Worm (Caenorhabditis elegans): ENCODE measurements around the gene pcp-5.

Gene pcp-5

DNA sequence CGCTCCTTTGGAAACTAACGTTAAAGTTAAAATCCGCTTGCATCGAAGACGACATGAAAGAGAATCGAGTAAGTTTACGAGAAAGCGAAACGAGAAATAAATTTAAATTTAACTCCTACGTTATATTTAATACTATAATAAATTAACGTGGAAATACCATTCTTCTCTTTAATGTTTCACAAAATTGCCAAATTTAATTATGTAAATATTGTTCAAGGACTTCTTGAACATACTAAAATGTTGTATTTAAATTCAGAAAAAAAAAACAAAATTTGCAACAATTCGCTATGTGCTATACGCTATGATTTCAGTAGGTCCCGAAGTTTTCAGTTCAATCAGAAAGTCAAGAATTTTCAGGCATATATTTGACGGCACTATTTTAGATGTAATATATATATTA is 10.5 kb downstream of the pcp-5 start, which contains the start of gene ZK688.10:
Gene ZK688.10, minus strand, starts transcription at position 101 of the 400 bp plus-strand sequence.
- no peak for TF ChIP-seq ceh-16 (tag; optimal IDR thresholded peaks at IDR 0.05)
- no peak for TF ChIP-seq unc-55 (GFP tag; optimal IDR thresholded peaks at IDR 0.05)
- TF ChIP-seq nhr-11 (tag; optimal IDR thresholded peaks at IDR 0.05): no peak
- no peak for TF ChIP-seq lin-13 (GFP tag; optimal IDR thresholded peaks at IDR 0.05)
- no peak for TF ChIP-seq egl-27 (tag; optimal IDR thresholded peaks at IDR 0.05)
- no peak for TF ChIP-seq elt-3 (tag; optimal IDR thresholded peaks at IDR 0.05)
- no peak for TF ChIP-seq C34F6.9 (tag; optimal IDR thresholded peaks at IDR 0.05)
- TF ChIP-seq unc-39 (tag; optimal IDR thresholded peaks at IDR 0.05): no peak
- no peak for TF ChIP-seq nhr-21 (tag; optimal IDR thresholded peaks at IDR 0.05)
- TF ChIP-seq nhr-23 (tag; optimal IDR thresholded peaks at IDR 0.05): no peak
- TF ChIP-seq mab-5 (tag; optimal IDR thresholded peaks at IDR 0.05): no peak

DNA sequence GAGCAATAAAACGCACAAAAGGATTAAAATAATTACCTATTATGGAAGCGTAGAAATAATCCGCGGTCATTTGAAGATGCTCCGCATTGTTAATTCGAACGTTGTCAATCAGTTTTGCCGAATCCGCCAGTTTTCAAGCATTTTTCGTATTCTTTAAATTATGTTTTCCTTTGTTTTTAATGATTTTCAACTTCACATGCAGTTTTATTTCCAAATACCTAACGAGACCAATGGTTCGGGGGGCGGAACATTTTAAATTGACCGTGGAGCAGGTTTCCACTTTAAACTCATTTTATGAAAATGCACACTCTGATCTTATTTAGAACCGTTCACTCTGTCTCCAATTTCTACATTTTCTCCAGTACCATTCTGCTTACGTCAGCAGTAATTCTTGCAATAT is 12.7 kb downstream of the pcp-5 start, which contains the start of gene ZK688.4:
Gene ZK688.4, plus strand, starts transcription at position 301 of the 400 bp plus-strand sequence.
- TF ChIP-seq peb-1 (tag; optimal IDR thresholded peaks at IDR 0.05): no peak
- no peak for TF ChIP-seq nhr-25 (tag; optimal IDR thresholded peaks at IDR 0.05)
- no peak for TF ChIP-seq sma-3 (GFP tag; optimal IDR thresholded peaks at IDR 0.05)
- TF ChIP-seq ama-1 (optimal IDR thresholded peaks at IDR 0.05): no peak
- no peak for TF ChIP-seq nhr-21 (tag; optimal IDR thresholded peaks at IDR 0.05)
- no peak for TF ChIP-seq snpc-4 (tag; optimal IDR thresholded peaks at IDR 0.05)
- TF ChIP-seq elt-1 (tag; optimal IDR thresholded peaks at IDR 0.05): no peak
- TF ChIP-seq F13H6.1 (tag; optimal IDR thresholded peaks at IDR 0.05): no peak
- TF ChIP-seq nhr-129 (tag; optimal IDR thresholded peaks at IDR 0.05): no peak
- TF ChIP-seq ZK546.5 (tag; optimal IDR thresholded peaks at IDR 0.05): no peak
- TF ChIP-seq ztf-1 (GFP tag; conservative IDR thresholded peaks at IDR 0.05): no peak
- no peak for TF ChIP-seq unc-39 (tag; optimal IDR thresholded peaks at IDR 0.05)
- TF ChIP-seq lin-39 (tag; optimal IDR thresholded peaks at IDR 0.05): no peak
- no peak for TF ChIP-seq ceh-16 (tag; optimal IDR thresholded peaks at IDR 0.05)
- no peak for TF ChIP-seq elt-3 (tag; optimal IDR thresholded peaks at IDR 0.05)
- no peak for TF ChIP-seq sma-9 (GFP tag; optimal IDR thresholded peaks at IDR 0.05)
- no peak for TF ChIP-seq sma-9 (tag; optimal IDR thresholded peaks at IDR 0.05)
- TF ChIP-seq nhr-6 (tag; optimal IDR thresholded peaks at IDR 0.05): no peak
- TF ChIP-seq nhr-237 (tag; optimal IDR thresholded peaks at IDR 0.05): no peak
- TF ChIP-seq crh-2 (tag; optimal IDR thresholded peaks at IDR 0.05): no peak

DNA sequence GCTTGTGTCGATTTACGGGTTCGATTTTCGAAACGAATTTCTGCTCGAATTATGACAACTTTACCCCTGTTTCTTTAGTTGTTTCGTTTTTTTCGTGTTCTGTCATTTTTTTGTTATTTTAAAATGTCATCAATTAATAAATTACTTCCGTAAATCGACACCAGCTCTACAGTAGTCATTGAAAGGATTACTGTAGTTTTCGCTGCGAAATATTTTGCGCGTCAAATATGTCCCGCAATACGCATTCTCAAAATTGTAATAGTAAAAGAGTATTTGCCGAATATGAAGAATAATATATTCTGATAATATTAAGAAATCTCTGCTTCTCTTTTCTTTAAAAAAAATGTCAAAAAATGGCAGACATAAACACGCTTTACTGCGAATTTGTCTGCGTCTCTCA is 14.2 kb downstream of the pcp-5 start:
- TF ChIP-seq mdl-1 (tag; optimal IDR thresholded peaks at IDR 0.05) (no peak), lin-39 (tag; optimal IDR thresholded peaks at IDR 0.05) (no peak), R02D3.7 (tag; optimal IDR thresholded peaks at IDR 0.05) (no peak), sma-9 (GFP tag; optimal IDR thresholded peaks at IDR 0.05) (no peak), sma-9 (tag; optimal IDR thresholded peaks at IDR 0.05) (no peak), ZK546.5 (tag; optimal IDR thresholded peaks at IDR 0.05) (no peak), lin-11 (tag; optimal IDR thresholded peaks at IDR 0.05) (no peak), nhr-77 (tag; optimal IDR thresholded peaks at IDR 0.05) (no peak)

DNA sequence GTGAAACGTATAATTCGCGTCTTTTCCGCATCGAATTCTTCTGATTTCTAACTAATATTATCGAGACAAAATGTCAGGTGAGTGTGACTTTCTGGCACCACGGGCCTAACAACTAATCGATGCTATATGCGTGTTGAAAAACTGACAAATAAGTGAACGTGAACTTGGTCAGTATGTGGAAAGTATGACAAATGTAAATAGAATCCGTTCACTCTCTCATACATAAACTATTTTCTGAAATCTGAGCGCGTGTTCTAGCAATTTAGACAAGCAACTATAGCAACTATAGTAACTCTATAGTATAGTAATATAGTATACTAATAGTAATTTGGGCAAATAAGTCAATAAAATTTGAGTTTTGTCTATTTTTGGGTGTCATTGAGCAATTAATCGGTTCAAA is 15.1 kb downstream of the pcp-5 start:
- TF ChIP-seq unc-55 (GFP tag; optimal IDR thresholded peaks at IDR 0.05): no peak
- TF ChIP-seq C34F6.9 (tag; optimal IDR thresholded peaks at IDR 0.05): no peak
- TF ChIP-seq ceh-82 (tag; optimal IDR thresholded peaks at IDR 0.05): no peak

DNA sequence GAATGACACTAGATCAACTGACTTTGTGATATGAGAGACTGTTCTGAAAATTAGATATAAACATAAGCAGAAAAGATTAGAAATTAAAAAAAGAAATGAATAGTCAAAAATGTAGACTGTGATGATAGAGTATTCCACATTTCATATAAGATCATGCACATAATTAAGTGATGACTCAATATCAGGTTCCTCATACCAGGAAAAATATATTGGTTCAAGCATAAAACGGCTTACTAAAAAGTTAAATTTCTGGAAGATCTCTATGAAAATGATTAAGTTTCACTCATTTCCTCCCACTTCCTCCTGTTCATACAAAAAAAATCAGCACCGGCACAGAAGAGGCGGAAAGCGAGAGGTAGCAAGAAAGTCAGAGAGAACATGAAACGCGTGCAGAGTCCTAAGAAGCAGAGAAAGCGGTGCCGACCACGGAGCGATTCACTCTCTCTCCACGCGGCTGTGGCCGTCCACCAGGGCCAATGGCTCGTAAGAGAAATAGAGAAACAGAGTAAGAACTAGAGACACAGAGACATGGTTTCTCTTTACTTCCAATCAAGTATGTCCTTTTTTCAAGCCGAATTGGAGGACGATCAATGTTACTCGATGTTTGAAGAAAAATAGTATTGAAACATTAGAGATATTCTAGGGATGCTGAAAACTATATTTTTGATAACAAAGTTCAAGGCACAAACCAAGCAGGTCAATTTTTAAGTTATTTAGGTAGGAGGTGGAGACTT is 15.7 kb downstream of the pcp-5 start, which contains the start of the genes ZK688.5 and fahd-1:
Gene ZK688.5, minus strand, starts transcription at position 51 of the 734 bp plus-strand sequence.
Gene fahd-1, plus strand, starts transcription at position 684 of the 734 bp plus-strand sequence.
- TF ChIP-seq F13H6.1 (tag; optimal IDR thresholded peaks at IDR 0.05) (peak; percentile 87), ceh-16 (tag; optimal IDR thresholded peaks at IDR 0.05) (no peak), nhr-23 (tag; optimal IDR thresholded peaks at IDR 0.05) (no peak), Y55F3AM.14 (GFP tag; optimal IDR thresholded peaks at IDR 0.05) (no peak), elt-3 (tag; optimal IDR thresholded peaks at IDR 0.05) (no peak), nhr-11 (tag; optimal IDR thresholded peaks at IDR 0.05) (no peak), elt-1 (tag; optimal IDR thresholded peaks at IDR 0.05) (no peak), ama-1 (optimal IDR thresholded peaks at IDR 0.05) (peak; percentile 35), alr-1 (tag; optimal IDR thresholded peaks at IDR 0.05) (no peak), ceh-82 (tag; optimal IDR thresholded peaks at IDR 0.05) (no peak), sma-3 (GFP tag; optimal IDR thresholded peaks at IDR 0.05) (peak; percentile 70), aly-2 (tag; optimal IDR thresholded peaks at IDR 0.05) (no peak), lin-39 (tag; optimal IDR thresholded peaks at IDR 0.05) (no peak), zag-1 (tag; optimal IDR thresholded peaks at IDR 0.05) (peak; percentile 16), sma-9 (GFP tag; optimal IDR thresholded peaks at IDR 0.05) (peak; percentile 84), sma-9 (tag; optimal IDR thresholded peaks at IDR 0.05) (no peak), unc-55 (GFP tag; optimal IDR thresholded peaks at IDR 0.05) (peak; percentile 78), ztf-11 (tag; optimal IDR thresholded peaks at IDR 0.05) (no peak), crh-2 (tag; optimal IDR thresholded peaks at IDR 0.05) (peak; percentile 85), gmeb-1 (tag; optimal IDR thresholded peaks at IDR 0.05) (peak; percentile 65), nhr-237 (tag; optimal IDR thresholded peaks at IDR 0.05) (no peak), nhr-129 (tag; optimal IDR thresholded peaks at IDR 0.05) (peak; percentile 82), lin-11 (tag; optimal IDR thresholded peaks at IDR 0.05) (no peak), C34F6.9 (tag; optimal IDR thresholded peaks at IDR 0.05) (peak; percentile 87), lin-13 (GFP tag; optimal IDR thresholded peaks at IDR 0.05) (peak; percentile 34), nhr-21 (tag; optimal IDR thresholded peaks at IDR 0.05) (peak; percentile 77), fos-1 (tag; optimal IDR thresholded peaks at IDR 0.05) (peak; percentile 93), lsy-2 (tag; optimal IDR thresholded peaks at IDR 0.05) (peak; percentile 60 to 69), ztf-4 (tag; optimal IDR thresholded peaks at IDR 0.05) (peak; percentile 18), blmp-1 (tag; optimal IDR thresholded peaks at IDR 0.05; ENCODE audit: insufficient read depth) (peak; percentile 87)
